Worm (Caenorhabditis elegans) whole organism, L3 larva: Measurements from ENCODE around the gene str-188.

Experiments
- jun-1 ChIP-seq: fragments of 150-350 bp; optimal IDR thresholded peaks from 2 replicates; lab custom pipeline; 2014; ENCODE audit warnings: missing biosample characterization, missing genetic modification reagents, missing genetic modification characterization
- lin-39 ChIP-seq: fragments of 150-350 bp; optimal IDR thresholded peaks from 2 replicates; lab custom pipeline; 2018; ENCODE audit warnings: missing biosample characterization, missing genetic modification reagents, missing genetic modification characterization
- zag-1 ChIP-seq: fragments of 150-350 bp; optimal IDR thresholded peaks from 2 replicates; lab custom pipeline; 2014; ENCODE audit warnings: missing biosample characterization, missing genetic modification characterization
- ztf-11 ChIP-seq: fragments of 150-350 bp; optimal IDR thresholded peaks from 2 replicates; lab custom pipeline; 2014; ENCODE audit warnings: missing biosample characterization, missing genetic modification characterization

DNA sequence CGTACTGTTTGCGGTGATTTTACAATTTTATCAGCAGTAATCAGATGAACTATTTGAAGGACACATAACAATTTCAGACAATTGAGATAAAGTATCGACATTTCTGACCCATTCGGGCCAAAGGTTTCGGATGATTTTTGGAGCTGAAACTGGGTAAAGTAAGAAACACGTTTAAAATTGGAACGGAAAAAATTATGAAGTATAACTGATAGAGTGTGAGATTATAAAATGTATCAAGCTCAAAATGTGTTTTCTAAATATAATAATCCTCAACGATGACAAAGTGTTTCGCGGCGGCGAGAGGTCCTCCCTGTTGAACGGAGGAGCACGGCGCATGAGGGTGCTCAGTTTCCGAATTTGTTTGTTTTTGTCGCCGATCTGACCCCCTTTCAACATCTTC, 30.9 kb upstream of the str-188 start, which contains the start of gene ZK287.4:
- TF ChIP-seq ztf-11 (tag; lab: Kevin White, UChicago) (no peak), lin-39 (no peak), zag-1 (no peak), jun-1 (no peak)
